Fruit fly (Drosophila melanogaster) whole organism, pupa: ENCODE measurements around the gene CG34171.

Experiments used
- CG10348 ChIP-seq: fragments of 200-800 bp; sonication (Bioruptor generic); IDR thresholded peaks from 2 replicates; pipeline ENCODE4 v1.3.6; 2022; ENCODE audit warnings: missing biosample characterization, missing genetic modification characterization
- CG12605 ChIP-seq: fragments of 200-800 bp; sonication (Bioruptor generic); IDR thresholded peaks from 2 replicates; pipeline ENCODE4 v1.3.6; 2022; ENCODE audit warnings: missing biosample characterization, missing genetic modification characterization
- CG13204 ChIP-seq: fragments of 200-800 bp; sonication (Bioruptor generic); optimal IDR thresholded peaks from 2 replicates; lab custom pipeline; 2018; ENCODE audit warnings: missing biosample characterization, mild to moderate bottlenecking, missing genetic modification characterization, moderate library complexity
- CG14655 ChIP-seq: fragments of 200-800 bp; sonication (Bioruptor generic); optimal IDR thresholded peaks from 3 replicates; lab custom pipeline; 2017; ENCODE audit warnings: mild to moderate bottlenecking, missing biosample characterization, missing genetic modification reagents, missing genetic modification characterization
- CG15710 ChIP-seq: fragments of 200-800 bp; sonication (Bioruptor generic); optimal IDR thresholded peaks from 2 replicates; lab custom pipeline; 2018; ENCODE audit warnings: missing biosample characterization, mild to moderate bottlenecking, missing genetic modification characterization, moderate library complexity
- CG17806 ChIP-seq: fragments of 200-800 bp; sonication (Bioruptor generic); optimal IDR thresholded peaks from 2 replicates; lab custom pipeline; 2018; ENCODE audit warnings: missing biosample characterization, mild to moderate bottlenecking, missing genetic modification characterization, moderate library complexity
- CG32121 ChIP-seq: fragments of 200-800 bp; sonication (Bioruptor generic); IDR thresholded peaks from 2 replicates; pipeline ENCODE4 v1.3.6; 2022; ENCODE audit warnings: missing biosample characterization, missing genetic modification characterization
- CG34367 ChIP-seq: fragments of 200-800 bp; sonication (Bioruptor generic); optimal IDR thresholded peaks from 2 replicates; lab custom pipeline; 2018; ENCODE audit warnings: missing biosample characterization, mild to moderate bottlenecking, missing genetic modification characterization
- CG4496 ChIP-seq: fragments of 200-800 bp; sonication (Bioruptor generic); IDR thresholded peaks from 3 replicates; pipeline ENCODE4 v1.3.6; 2022; ENCODE audit warnings: missing biosample characterization, missing genetic modification characterization
- CG8159 ChIP-seq: fragments of 200-800 bp; sonication (Bioruptor generic); optimal IDR thresholded peaks from 3 replicates; lab custom pipeline; 2018; ENCODE audit warnings: missing biosample characterization, mild to moderate bottlenecking, missing genetic modification characterization, moderate library complexity
- CG8301 ChIP-seq: fragments of 200-800 bp; sonication (Bioruptor generic); optimal IDR thresholded peaks from 2 replicates; lab custom pipeline; 2018; ENCODE audit warnings: missing biosample characterization, mild to moderate bottlenecking, missing genetic modification characterization
- CG9948 ChIP-seq: fragments of 200-800 bp; sonication (Bioruptor generic); optimal IDR thresholded peaks from 2 replicates; lab custom pipeline; 2018; ENCODE audit warnings: missing biosample characterization, mild to moderate bottlenecking, missing genetic modification characterization, moderate library complexity
- D1 ChIP-seq: fragments of 200-800 bp; sonication (Bioruptor generic); optimal IDR thresholded peaks from 2 replicates; lab custom pipeline; 2018; ENCODE audit warnings: missing biosample characterization, mild to moderate bottlenecking, missing genetic modification characterization, moderate library complexity
- EcR ChIP-seq: fragments of 200-800 bp; sonication (Bioruptor generic); optimal IDR thresholded peaks from 3 replicates; lab custom pipeline; 2019; ENCODE audit warnings: missing biosample characterization, missing genetic modification characterization, mild to moderate bottlenecking, moderate library complexity, missing genetic modification reagents
- Ets98B ChIP-seq: fragments of 200-800 bp; sonication (Bioruptor generic); IDR thresholded peaks from 2 replicates; pipeline ENCODE4 v1.3.6; 2022; ENCODE audit warnings: missing biosample characterization, missing genetic modification characterization
- Pif1A ChIP-seq: fragments of 200-800 bp; sonication (Bioruptor generic); optimal IDR thresholded peaks from 3 replicates; lab custom pipeline; 2016; ENCODE audit warnings: missing biosample characterization, missing genetic modification characterization
- Pif1B ChIP-seq: fragments of 200-800 bp; sonication (Bioruptor generic); optimal IDR thresholded peaks from 3 replicates; lab custom pipeline; 2016; ENCODE audit warnings: missing biosample characterization, missing genetic modification characterization
- Snoo ChIP-seq: fragments of 200-800 bp; sonication (Bioruptor generic); optimal IDR thresholded peaks from 3 replicates; lab custom pipeline; 2017; ENCODE audit warnings: missing biosample characterization, mild to moderate bottlenecking, missing genetic modification characterization, inconsistent platforms
- fd96Ca ChIP-seq: fragments of 200-800 bp; sonication (Bioruptor generic); IDR thresholded peaks from 3 replicates; pipeline ENCODE4 v1.3.6; 2022; ENCODE audit warnings: missing biosample characterization, missing genetic modification characterization
- gl ChIP-seq: fragments of 200-800 bp; sonication (Bioruptor generic); optimal IDR thresholded peaks from 2 replicates; lab custom pipeline; 2018; ENCODE audit warnings: missing biosample characterization, mild to moderate bottlenecking, missing genetic modification characterization
- rn ChIP-seq: fragments of 200-800 bp; sonication (Bioruptor generic); IDR thresholded peaks from 2 replicates; pipeline ENCODE4 v1.3.6; 2022; ENCODE audit warnings: missing biosample characterization, missing genetic modification characterization

CG34171 gene

DNA sequence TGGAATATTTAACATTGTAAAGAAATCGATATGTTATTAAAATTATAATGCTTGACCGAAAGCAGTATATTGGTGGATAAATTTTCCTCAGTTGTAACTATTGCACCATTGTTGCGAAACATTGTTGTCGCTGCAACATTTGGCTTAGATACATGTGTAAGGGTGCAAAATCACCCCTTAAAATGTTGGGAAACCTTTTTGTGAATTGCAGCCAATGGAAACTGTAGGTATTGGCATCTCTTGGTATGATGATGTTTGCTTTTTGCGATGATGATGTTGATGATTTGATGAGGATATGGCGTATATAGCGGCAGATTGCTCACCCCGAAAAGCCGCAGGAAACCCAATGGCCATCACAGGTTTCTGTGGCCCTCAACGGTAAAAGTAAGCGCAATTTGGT lies 14.0 kb upstream of the CG34171 start:
- TF ChIP-seq CG8301 (tag; lab: Kevin White, UChicago), result no peak
- no peak for TF ChIP-seq CG8159 (tag; lab: Kevin White, UChicago)
- no peak for TF ChIP-seq CG13204 (GFP tag; lab: Kevin White, UChicago)
- TF ChIP-seq rn (GFP tag; lab: Robert Waterston, UW), result no peak
- no peak for TF ChIP-seq D1 (tag; lab: Kevin White, UChicago)
- no peak for TF ChIP-seq CG12605 (GFP tag; lab: Robert Waterston, UW)
- TF ChIP-seq CG15710 (tag; lab: Kevin White, UChicago), result no peak
- no peak for TF ChIP-seq Pif1B
- no peak for TF ChIP-seq CG4496 (GFP tag; lab: Robert Waterston, UW)
- TF ChIP-seq Pif1A, result no peak
- TF ChIP-seq Snoo (tag; lab: Kevin White, UChicago), result no peak
- TF ChIP-seq CG34367, result no peak
- no peak for TF ChIP-seq CG9948 (tag; lab: Kevin White, UChicago)
- TF ChIP-seq fd96Ca (GFP tag; lab: Robert Waterston, UW), result no peak
- TF ChIP-seq Ets98B (GFP tag; lab: Robert Waterston, UW), result no peak
- TF ChIP-seq gl (tag; lab: Kevin White, UChicago), result no peak
- no peak for TF ChIP-seq CG17806 (tag; lab: Kevin White, UChicago)
- TF ChIP-seq CG32121 (GFP tag; lab: Robert Waterston, UW), result no peak
- no peak for TF ChIP-seq EcR
- TF ChIP-seq CG14655 (GFP tag; lab: Kevin White, UChicago), result no peak

DNA sequence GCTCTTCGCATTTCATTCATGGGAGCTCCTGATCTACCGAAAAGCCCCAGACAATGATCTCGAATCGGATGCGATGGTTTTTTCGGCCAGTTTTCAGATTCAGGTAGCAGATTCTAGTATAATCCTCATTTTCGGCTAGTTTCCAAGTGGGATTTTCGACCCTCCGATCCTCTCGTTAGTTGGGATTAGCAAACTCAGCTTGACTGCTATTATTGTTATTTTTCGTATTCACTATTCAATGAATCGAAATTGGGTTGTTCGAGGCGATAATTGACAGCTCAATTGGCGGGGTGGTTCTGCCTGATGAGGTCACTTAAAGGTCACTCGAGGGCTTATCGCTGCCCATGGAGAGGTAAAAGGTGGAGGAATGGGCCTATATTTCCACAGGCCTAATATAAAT lies 8.8 kb upstream of the CG34171 start:
- TF ChIP-seq Ets98B (GFP tag; lab: Robert Waterston, UW) (no peak), CG17806 (tag; lab: Kevin White, UChicago) (no peak), CG8159 (tag; lab: Kevin White, UChicago) (no peak), CG12605 (GFP tag; lab: Robert Waterston, UW) (no peak)

DNA sequence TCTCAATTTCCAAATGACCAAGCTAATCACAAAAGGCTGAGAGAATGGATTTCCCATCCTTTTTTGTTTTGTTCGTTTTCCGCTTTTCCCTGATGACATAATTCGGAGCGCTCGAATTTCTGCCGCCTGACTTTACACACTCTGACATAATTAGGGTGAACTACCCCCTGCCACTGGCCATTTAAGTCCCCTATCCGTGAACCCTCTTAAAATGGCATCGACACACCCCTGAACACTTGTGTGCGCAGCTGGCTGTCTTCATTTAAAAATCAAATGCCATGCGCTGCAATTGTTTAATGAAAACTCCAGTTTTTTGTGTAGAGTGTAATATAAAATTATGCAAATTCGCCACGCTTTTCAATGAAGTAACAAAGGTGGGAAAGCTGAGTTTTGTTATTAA lies 7.6 kb upstream of the CG34171 start:
- TF ChIP-seq Ets98B (GFP tag; lab: Robert Waterston, UW), result no peak
- no peak for TF ChIP-seq Pif1B
- no peak for TF ChIP-seq CG8301 (tag; lab: Kevin White, UChicago)
- TF ChIP-seq D1 (tag; lab: Kevin White, UChicago), result no peak
- TF ChIP-seq CG15710 (tag; lab: Kevin White, UChicago), result no peak
- no peak for TF ChIP-seq CG32121 (GFP tag; lab: Robert Waterston, UW)
- TF ChIP-seq CG9948 (tag; lab: Kevin White, UChicago), result no peak
- no peak for TF ChIP-seq fd96Ca (GFP tag; lab: Robert Waterston, UW)

DNA sequence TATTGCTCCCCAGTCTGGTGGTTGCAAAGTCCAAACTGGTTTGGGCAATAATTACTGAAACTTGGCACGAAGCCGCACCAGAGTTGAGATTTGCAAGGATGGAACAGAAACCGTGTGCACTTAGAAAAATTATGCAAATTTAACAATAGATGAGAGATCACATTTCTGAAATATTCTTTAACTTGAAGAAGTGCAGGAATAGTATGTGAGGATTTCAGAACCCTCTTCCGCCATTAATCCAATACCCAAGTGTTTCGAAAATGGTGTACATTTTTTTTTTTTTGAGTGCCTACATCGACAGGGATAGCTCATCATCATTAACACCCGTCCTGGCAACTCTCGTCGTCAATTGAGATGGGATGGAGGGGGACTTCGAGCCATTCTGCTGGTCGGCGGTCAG lies 6.3 kb upstream of the CG34171 start:
- peak; percentile 65 for TF ChIP-seq CG9948 (tag; lab: Kevin White, UChicago)
- TF ChIP-seq CG8159 (tag; lab: Kevin White, UChicago), result peak; percentile 75
- peak; percentile 60 for TF ChIP-seq CG34367
- peak; percentile 49 for TF ChIP-seq CG13204 (GFP tag; lab: Kevin White, UChicago)
- no peak for TF ChIP-seq CG32121 (GFP tag; lab: Robert Waterston, UW)
- peak; percentile 53 for TF ChIP-seq CG8301 (tag; lab: Kevin White, UChicago)
- 0 out of 3 replicates have a peak, but pooled peaks have one; percentile 23 for TF ChIP-seq fd96Ca (GFP tag; lab: Robert Waterston, UW)
- TF ChIP-seq rn (GFP tag; lab: Robert Waterston, UW), result no peak
- TF ChIP-seq CG17806 (tag; lab: Kevin White, UChicago), result peak; percentile 72
- TF ChIP-seq CG10348, result no peak
- peak; percentile 47; the same call in 1 of the 2 replicates for TF ChIP-seq CG12605 (GFP tag; lab: Robert Waterston, UW)
- no peak for TF ChIP-seq EcR
- peak; percentile 54 for TF ChIP-seq CG14655 (GFP tag; lab: Kevin White, UChicago)
- TF ChIP-seq Ets98B (GFP tag; lab: Robert Waterston, UW), result no peak; the same call in 1 of the 2 replicates
- peak; percentile 70; the same call in 2 of the 3 replicates for TF ChIP-seq CG4496 (GFP tag; lab: Robert Waterston, UW)
- TF ChIP-seq Snoo (tag; lab: Kevin White, UChicago), result peak; percentile 40
- TF ChIP-seq Pif1A, result peak; percentile 63
- peak; percentile 73 for TF ChIP-seq CG15710 (tag; lab: Kevin White, UChicago)
- peak; percentile 64 for TF ChIP-seq Pif1B
- TF ChIP-seq D1 (tag; lab: Kevin White, UChicago), result peak; percentile 31
- TF ChIP-seq gl (tag; lab: Kevin White, UChicago), result peak; percentile 59

DNA sequence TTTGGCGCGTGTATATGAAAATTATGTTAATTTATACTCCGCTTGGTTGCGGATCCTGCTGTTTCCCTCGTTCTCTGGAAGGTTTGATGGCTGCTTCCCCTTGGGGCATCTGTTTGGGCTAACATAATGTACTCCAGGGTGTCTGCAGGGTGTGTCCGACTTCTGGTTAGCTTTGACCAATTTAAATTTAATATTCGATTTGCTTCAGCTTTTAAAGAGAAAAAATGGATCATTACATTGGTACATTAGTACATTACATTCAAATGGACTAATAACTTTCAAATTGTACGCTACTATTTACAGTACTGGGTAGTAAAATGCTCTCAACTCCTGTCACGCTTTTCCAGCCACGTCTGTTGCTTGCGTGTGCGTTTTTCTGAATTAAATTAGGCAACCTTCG lies 1.3 kb upstream of the CG34171 start:
- TF ChIP-seq EcR, result no peak
- no peak for TF ChIP-seq rn (GFP tag; lab: Robert Waterston, UW)
- peak; percentile 6 for TF ChIP-seq CG15710 (tag; lab: Kevin White, UChicago)
- TF ChIP-seq CG12605 (GFP tag; lab: Robert Waterston, UW), result no peak
- no peak for TF ChIP-seq CG34367
- peak; percentile 23 for TF ChIP-seq CG9948 (tag; lab: Kevin White, UChicago)
- 0 out of 3 replicates have a peak, but pooled peaks have one; percentile 44 for TF ChIP-seq CG4496 (GFP tag; lab: Robert Waterston, UW)
- peak; percentile 35 for TF ChIP-seq Snoo (tag; lab: Kevin White, UChicago)
- TF ChIP-seq CG17806 (tag; lab: Kevin White, UChicago), result no peak
- peak; percentile 14; the same call in 1 of the 2 replicates for TF ChIP-seq Ets98B (GFP tag; lab: Robert Waterston, UW)
- no peak for TF ChIP-seq D1 (tag; lab: Kevin White, UChicago)
- no peak for TF ChIP-seq fd96Ca (GFP tag; lab: Robert Waterston, UW)
- peak; percentile 48 for TF ChIP-seq CG14655 (GFP tag; lab: Kevin White, UChicago)
- no peak for TF ChIP-seq Pif1B
- TF ChIP-seq CG8301 (tag; lab: Kevin White, UChicago), result peak; percentile 43
- peak; percentile 32 for TF ChIP-seq CG8159 (tag; lab: Kevin White, UChicago)
- no peak for TF ChIP-seq CG10348
- no peak for TF ChIP-seq CG32121 (GFP tag; lab: Robert Waterston, UW)
- TF ChIP-seq Pif1A, result no peak
